Fruit fly (Drosophila melanogaster) whole organism, embryonic: ENCODE data around the gene CG14817.
A peak's percentile ranks its signal among the peaks of the same experiment; 100 is the strongest.

Experiments used
- Bteb2 ChIP-seq: fragments of 200-800 bp; sonication (Bioruptor generic); optimal IDR thresholded peaks from 2 replicates; lab custom pipeline; 2016; ENCODE audit warnings: missing biosample characterization, missing genetic modification characterization
- CG10431 ChIP-seq: fragments of 200-800 bp; sonication (Bioruptor generic); optimal IDR thresholded peaks from 3 replicates; lab custom pipeline; 2018; ENCODE audit warnings: missing biosample characterization, mild to moderate bottlenecking, missing genetic modification characterization
- CG12744 ChIP-seq: fragments of 200-800 bp; sonication (Bioruptor generic); optimal IDR thresholded peaks from 2 replicates; lab custom pipeline; 2016; ENCODE audit warnings: missing biosample characterization, missing genetic modification characterization
- CG14710 ChIP-seq: fragments of 200-800 bp; sonication (Bioruptor generic); optimal IDR thresholded peaks from 3 replicates; lab custom pipeline; 2019; ENCODE audit warnings: missing biosample characterization, mild to moderate bottlenecking, missing genetic modification characterization, moderate library complexity
- CG1603 ChIP-seq: fragments of 200-800 bp; sonication (Bioruptor generic); optimal IDR thresholded peaks from 2 replicates; lab custom pipeline; 2019; ENCODE audit warnings: missing biosample characterization, mild to moderate bottlenecking, missing genetic modification characterization, moderate library complexity
- CG17328 ChIP-seq: fragments of 200-800 bp; sonication (Bioruptor generic); IDR thresholded peaks from 2 replicates; pipeline ENCODE4 v1.3.6; 2022; ENCODE audit warnings: missing biosample characterization, missing genetic modification characterization
- CG30020 ChIP-seq: fragments of 200-800 bp; optimal IDR thresholded peaks from 2 replicates; lab custom pipeline; 2019; ENCODE audit warnings: missing biosample characterization, mild to moderate bottlenecking, missing genetic modification characterization, moderate library complexity
- CG31224 ChIP-seq: fragments of 200-800 bp; sonication (Bioruptor generic); IDR thresholded peaks from 2 replicates; pipeline ENCODE4 v1.3.6; 2022; ENCODE audit warnings: missing biosample characterization, missing genetic modification characterization
- CG33557 ChIP-seq: fragments of 200-800 bp; sonication (Bioruptor generic); optimal IDR thresholded peaks from 2 replicates; lab custom pipeline; 2019; ENCODE audit warnings: missing biosample characterization, mild to moderate bottlenecking, missing genetic modification characterization, moderate library complexity
- CG4360 ChIP-seq: fragments of 200-800 bp; sonication (Bioruptor generic); IDR thresholded peaks from 2 replicates; pipeline ENCODE4 v1.3.6; 2022; ENCODE audit warnings: missing biosample characterization, missing genetic modification characterization
- CG4820 ChIP-seq: fragments of 200-800 bp; sonication (Bioruptor generic); optimal IDR thresholded peaks from 3 replicates; lab custom pipeline; 2016; ENCODE audit warnings: missing biosample characterization, missing genetic modification characterization
- CG7928 ChIP-seq: fragments of 200-800 bp; sonication (Bioruptor generic); optimal IDR thresholded peaks from 2 replicates; lab custom pipeline; 2017; ENCODE audit warnings: missing biosample characterization, mild to moderate bottlenecking, missing genetic modification characterization
- CG8290 ChIP-seq, 3 experiments: fragments of 200-800 bp; sonication (Bioruptor generic); optimal IDR thresholded peaks; 2 replicates each; lab custom pipeline; 2016 to 2019; ENCODE audit warnings: missing biosample characterization in 3 of 3, missing genetic modification characterization in 3 of 3, mild to moderate bottlenecking in 2 of 3, moderate library complexity in 1 of 3
- CG9437 ChIP-seq: fragments of 200-800 bp; sonication (Bioruptor generic); optimal IDR thresholded peaks from 2 replicates; lab custom pipeline; 2018; ENCODE audit warnings: missing biosample characterization, mild to moderate bottlenecking, missing genetic modification characterization
- CG9797 ChIP-seq: fragments of 200-800 bp; sonication (Bioruptor generic); optimal IDR thresholded peaks from 3 replicates; lab custom pipeline; 2018; ENCODE audit warnings: missing biosample characterization, mild to moderate bottlenecking, missing genetic modification characterization
- CoRest ChIP-seq: fragments of 200-800 bp; sonication (Bioruptor generic); optimal IDR thresholded peaks from 3 replicates; lab custom pipeline; 2018; ENCODE audit warnings: missing biosample characterization, mild to moderate bottlenecking, missing genetic modification characterization, moderate library complexity
- Dbx ChIP-seq: fragments of 200-800 bp; sonication (Bioruptor generic); IDR thresholded peaks from 3 replicates; pipeline ENCODE4 v1.3.6; 2022; ENCODE audit warnings: missing biosample characterization, missing genetic modification characterization
- Dip2 ChIP-seq: fragments of 200-800 bp; sonication (Bioruptor generic); IDR thresholded peaks from 2 replicates; pipeline ENCODE4 v1.3.6; 2022; ENCODE audit warnings: missing biosample characterization, missing genetic modification characterization
- Dp ChIP-seq: fragments of 200-800 bp; sonication (Bioruptor generic); optimal IDR thresholded peaks from 2 replicates; lab custom pipeline; 2018; ENCODE audit warnings: missing biosample characterization, mild to moderate bottlenecking, missing genetic modification characterization, moderate library complexity
- Fer1 ChIP-seq: fragments of 200-800 bp; sonication (Bioruptor generic); optimal IDR thresholded peaks from 2 replicates; lab custom pipeline; 2017; ENCODE audit warnings: missing biosample characterization, mild to moderate bottlenecking, missing genetic modification characterization
- GATAe ChIP-seq: fragments of 200-800 bp; sonication (Bioruptor generic); conservative IDR thresholded peaks from 2 replicates; pipeline ENCODE4 v1.3.6; 2022; ENCODE audit warnings: missing biosample characterization, missing genetic modification characterization
- HHEX ChIP-seq: fragments of 200-800 bp; sonication (Bioruptor generic); optimal IDR thresholded peaks from 3 replicates; lab custom pipeline; 2017; ENCODE audit warnings: missing biosample characterization, mild to moderate bottlenecking, missing genetic modification characterization, missing genetic modification reagents
- Hr78 ChIP-seq, 2 experiments: fragments of 200-800 bp in 1 of 2; fragments of >200 bp in 1 of 2; sonication (Bioruptor generic) in 1 of 2; optimal IDR thresholded peaks; 2 replicates each; lab custom pipeline; 2017 to 2019; ENCODE audit warnings: missing biosample characterization in 2 of 2, missing genetic modification characterization in 2 of 2, mild to moderate bottlenecking in 1 of 2, moderate library complexity in 1 of 2
- Rx ChIP-seq: fragments of 200-800 bp; sonication (Bioruptor generic); IDR thresholded peaks from 2 replicates; pipeline ENCODE4 v1.3.6; 2022; ENCODE audit warnings: missing biosample characterization, missing genetic modification characterization
- Six4 ChIP-seq: fragments of 200-800 bp; sonication (Bioruptor generic); optimal IDR thresholded peaks from 2 replicates; lab custom pipeline; 2016; ENCODE audit warnings: missing biosample characterization, missing genetic modification characterization
- Usf ChIP-seq: fragments of 200-800 bp; sonication (Bioruptor generic); optimal IDR thresholded peaks from 2 replicates; lab custom pipeline; 2017; ENCODE audit warnings: missing genotype, missing biosample characterization, missing genetic modification characterization
- YL-1 ChIP-seq: fragments of 200-800 bp; sonication (Bioruptor generic); optimal IDR thresholded peaks from 3 replicates; lab custom pipeline; 2017; ENCODE audit warnings: missing biosample characterization, mild to moderate bottlenecking, missing genetic modification characterization
- ac ChIP-seq: fragments of 200-800 bp; sonication (Bioruptor generic); optimal IDR thresholded peaks from 3 replicates; lab custom pipeline; 2017; ENCODE audit warnings: missing biosample characterization, mild to moderate bottlenecking, missing genetic modification characterization
- ap ChIP-seq: fragments of 200-800 bp; sonication (Bioruptor generic); IDR thresholded peaks from 2 replicates; pipeline ENCODE4 v1.3.6; 2022; ENCODE audit warnings: missing biosample characterization, missing genetic modification characterization
- cato ChIP-seq: fragments of 200-800 bp; sonication (Bioruptor generic); optimal IDR thresholded peaks from 2 replicates; lab custom pipeline; 2016; ENCODE audit warnings: missing biosample characterization, missing genetic modification characterization, borderline replicate concordance
- chm ChIP-seq: fragments of 200-800 bp; sonication (Bioruptor generic); IDR thresholded peaks from 2 replicates; pipeline ENCODE4 v1.3.6; 2022; ENCODE audit warnings: missing biosample characterization, missing genetic modification characterization
- croc ChIP-seq: fragments of 200-800 bp; sonication (Bioruptor generic); conservative IDR thresholded peaks from 3 replicates; pipeline ENCODE4 v1.3.6; 2022; ENCODE audit warnings: missing biosample characterization, missing genetic modification characterization
- cwo ChIP-seq: fragments of 200-800 bp; sonication (Bioruptor generic); optimal IDR thresholded peaks from 3 replicates; lab custom pipeline; 2017; ENCODE audit warnings: missing biosample characterization, missing genetic modification characterization, mild to moderate bottlenecking, moderate library complexity, missing genetic modification reagents
- danr ChIP-seq: fragments of 200-800 bp; sonication (Bioruptor generic); IDR thresholded peaks from 2 replicates; pipeline ENCODE4 v1.3.6; 2022; ENCODE audit warnings: missing biosample characterization, missing genetic modification characterization
- dysf ChIP-seq: fragments of 200-800 bp; sonication (Bioruptor generic); IDR thresholded peaks from 3 replicates; pipeline ENCODE4 v1.3.6; 2022; ENCODE audit warnings: missing biosample characterization, missing genetic modification characterization
- ems ChIP-seq: fragments of 200-800 bp; sonication (Bioruptor generic); optimal IDR thresholded peaks from 3 replicates; lab custom pipeline; 2016; ENCODE audit warnings: missing biosample characterization, missing genetic modification characterization
- esg ChIP-seq: fragments of 200-800 bp; sonication (Bioruptor generic); conservative IDR thresholded peaks from 2 replicates; pipeline ENCODE4 v1.3.6; 2022; ENCODE audit warnings: missing biosample characterization, missing genetic modification characterization
- eve ChIP-seq, 2 experiments: fragments of >200 bp; optimal IDR thresholded peaks; 2 replicates each; lab custom pipeline; 2017; ENCODE audit warnings: missing biosample characterization in 2 of 2, missing genetic modification characterization in 2 of 2
- gfzf ChIP-seq: fragments of 200-800 bp; sonication (Bioruptor generic); optimal IDR thresholded peaks from 2 replicates; lab custom pipeline; 2016; ENCODE audit warnings: missing biosample characterization, mild to moderate bottlenecking, missing genetic modification characterization, moderate library complexity
- hbn ChIP-seq: fragments of 200-800 bp; sonication (Bioruptor generic); IDR thresholded peaks from 2 replicates; pipeline ENCODE4 v1.3.6; 2022; ENCODE audit warnings: missing biosample characterization, missing genetic modification characterization; ENCODE audit not compliant: partially characterized antibody
- oc ChIP-seq: fragments of 200-800 bp; sonication (Bioruptor generic); optimal IDR thresholded peaks from 2 replicates; lab custom pipeline; 2018; ENCODE audit warnings: missing biosample characterization, mild to moderate bottlenecking, missing genetic modification characterization, moderate library complexity
- row ChIP-seq: fragments of 200-800 bp; sonication (Bioruptor generic); IDR thresholded peaks from 3 replicates; pipeline ENCODE4 v1.3.6; 2022; ENCODE audit warnings: missing biosample characterization, missing genetic modification characterization
- sens-2 ChIP-seq: fragments of 200-800 bp; sonication (Bioruptor generic); IDR thresholded peaks from 2 replicates; pipeline ENCODE4 v1.3.6; 2022; ENCODE audit warnings: missing biosample characterization, missing genetic modification characterization
- slp2 ChIP-seq: fragments of 200-800 bp; sonication (Bioruptor generic); optimal IDR thresholded peaks from 2 replicates; lab custom pipeline; 2016; ENCODE audit warnings: missing biosample characterization, missing genetic modification characterization
- sqz ChIP-seq: fragments of 200-800 bp; sonication (Bioruptor generic); optimal IDR thresholded peaks from 3 replicates; lab custom pipeline; 2018; ENCODE audit warnings: missing biosample characterization, mild to moderate bottlenecking, missing genetic modification characterization
- tin ChIP-seq: fragments of 200-800 bp; sonication (Bioruptor generic); optimal IDR thresholded peaks from 3 replicates; lab custom pipeline; 2016; ENCODE audit warnings: missing biosample characterization, missing genetic modification characterization
- ttk ChIP-seq: fragments of 200-800 bp; sonication (Bioruptor generic); IDR thresholded peaks from 2 replicates; pipeline ENCODE4 v2.1.2; 2022; ENCODE audit warnings: missing biosample characterization, missing genetic modification characterization
- tup ChIP-seq: fragments of 200-800 bp; sonication (Bioruptor generic); optimal IDR thresholded peaks from 2 replicates; lab custom pipeline; 2016; ENCODE audit warnings: missing biosample characterization, mild to moderate bottlenecking, missing genetic modification characterization, moderate library complexity
- usp ChIP-seq: fragments of >200 bp; optimal IDR thresholded peaks from 2 replicates; lab custom pipeline; 2017; ENCODE audit warnings: missing biosample characterization, missing genetic modification characterization
- vfl ChIP-seq: fragments of 200-800 bp; sonication (Bioruptor generic); optimal IDR thresholded peaks from 2 replicates; lab custom pipeline; 2016; ENCODE audit warnings: missing biosample characterization, missing genetic modification characterization
- yki ChIP-seq: fragments of >200 bp; optimal IDR thresholded peaks from 3 replicates; lab custom pipeline; 2018

Gene CG14817

dm6 chrX:1901605-1902136 lies 24.6 kb upstream of the CG14817 start, which contains the start of gene Ldaf1 (continued):
- no peak for TF ChIP-seq danr
- no peak for TF ChIP-seq ttk (GFP tag; lab: Robert Waterston, UW)
- TF ChIP-seq CG17328 (GFP tag; lab: Robert Waterston, UW), result no peak
- no peak for TF ChIP-seq yki
- TF ChIP-seq Dbx (GFP tag; lab: Robert Waterston, UW), result no peak
- TF ChIP-seq Bteb2 (GFP tag; lab: Kevin White, UChicago), result no peak
- TF ChIP-seq GATAe, result no peak
- TF ChIP-seq CG12744 (GFP tag; lab: Kevin White, UChicago), result no peak
- peak; percentile 22 for TF ChIP-seq CG14710
- TF ChIP-seq cato (GFP tag; lab: Kevin White, UChicago), result no peak
- TF ChIP-seq usp (GFP tag; lab: Kevin White, UChicago), result no peak
- TF ChIP-seq sens-2 (GFP tag; lab: Robert Waterston, UW), result no peak
- peak in 1 of 2 experiments; percentile 55 for TF ChIP-seq Hr78 (GFP tag; optimal IDR thresholded peaks at IDR 0.05; lab: Kevin White, UChicago)
- TF ChIP-seq CG9437, result no peak
- TF ChIP-seq CoRest (tag; lab: Kevin White, UChicago), result no peak
- no peak for TF ChIP-seq gfzf (GFP tag; lab: Kevin White, UChicago)
- no peak for TF ChIP-seq CG8290 (GFP tag; optimal IDR thresholded peaks at IDR 0.05; lab: Kevin White, UChicago)
- peak in 1 of 2 experiments; percentile 5 for TF ChIP-seq CG8290 (tag; optimal IDR thresholded peaks at IDR 0.05; lab: Kevin White, UChicago)
- TF ChIP-seq vfl (GFP tag; lab: Kevin White, UChicago), result no peak
- no peak for TF ChIP-seq tup
- no peak for TF ChIP-seq tin (GFP tag; lab: Kevin White, UChicago)
- TF ChIP-seq CG1603 (tag; lab: Kevin White, UChicago), result peak; percentile 21
- TF ChIP-seq eve (GFP tag; optimal IDR thresholded peaks at IDR 0.05; lab: Kevin White, UChicago), result no peak
- TF ChIP-seq Dip2 (GFP tag; lab: Robert Waterston, UW), result no peak
- peak; percentile 4 for TF ChIP-seq YL-1 (GFP tag; lab: Kevin White, UChicago)
- no peak for TF ChIP-seq oc (tag; lab: Kevin White, UChicago)
- peak; percentile 22 for TF ChIP-seq CG10431
- TF ChIP-seq hbn (GFP tag; lab: Robert Waterston, UW), result no peak
- TF ChIP-seq ems (GFP tag; lab: Kevin White, UChicago), result no peak
- TF ChIP-seq cwo (GFP tag; lab: Kevin White, UChicago), result no peak
- no peak for TF ChIP-seq CG4820 (GFP tag; lab: Kevin White, UChicago)
- TF ChIP-seq ac, result no peak
- TF ChIP-seq dysf (GFP tag; lab: Robert Waterston, UW), result no peak
- TF ChIP-seq row (GFP tag; lab: Robert Waterston, UW), result peak; percentile 44; the same call in 1 of the 3 replicates
- no peak for TF ChIP-seq CG31224 (GFP tag; lab: Robert Waterston, UW)
- TF ChIP-seq CG7928, result peak; percentile 87
- no peak for TF ChIP-seq CG9797
- TF ChIP-seq CG33557 (GFP tag; lab: Kevin White, UChicago), result no peak
- TF ChIP-seq croc (GFP tag; lab: Robert Waterston, UW), result no peak
- TF ChIP-seq CG4360 (GFP tag; lab: Robert Waterston, UW), result no peak
- no peak for TF ChIP-seq chm
- TF ChIP-seq Dp (GFP tag; lab: Kevin White, UChicago), result peak; percentile 54
- no peak for TF ChIP-seq Usf (GFP tag; lab: Kevin White, UChicago)
- no peak for TF ChIP-seq slp2
- TF ChIP-seq Six4 (GFP tag; lab: Kevin White, UChicago), result no peak
- TF ChIP-seq ap (GFP tag; lab: Robert Waterston, UW), result no peak
- no peak for TF ChIP-seq Rx (GFP tag; lab: Robert Waterston, UW)
- TF ChIP-seq esg, result no peak
- no peak for TF ChIP-seq CG30020 (tag; lab: Kevin White, UChicago)
- peak; percentile 5 for TF ChIP-seq Fer1
- TF ChIP-seq sqz, result no peak
- TF ChIP-seq HHEX (GFP tag; lab: Kevin White, UChicago), result no peak
